Worm (Caenorhabditis elegans) whole organism, midembryonic: ENCODE measurements around the gene asp-17.

ENCODE experiments used
- cog-1 ChIP-seq: sonication (generic microtip); optimal IDR thresholded peaks from 2 replicates; lab custom pipeline; 2016; ENCODE audit warnings: missing genetic modification characterization, missing compliant biosample characterization
- flt-1 ChIP-seq: fragments of 200-800 bp; sonication (Bioruptor generic); IDR thresholded peaks from 2 replicates; pipeline ENCODE4 v1.3.6; 2022; ENCODE audit warnings: missing genetic modification characterization, missing compliant biosample characterization
- ztf-23 ChIP-seq: fragments of 200-800 bp; sonication (Bioruptor generic); IDR thresholded peaks from 2 replicates; pipeline ENCODE4 v1.3.6; 2022; ENCODE audit warnings: missing genetic modification reagents, missing genetic modification characterization, missing compliant biosample characterization
- ztf-29 ChIP-seq: fragments of 200-800 bp; sonication (Bioruptor generic); IDR thresholded peaks from 2 replicates; pipeline ENCODE4 v1.3.6; 2022; ENCODE audit warnings: missing genetic modification reagents, missing genetic modification characterization, missing compliant biosample characterization

DNA sequence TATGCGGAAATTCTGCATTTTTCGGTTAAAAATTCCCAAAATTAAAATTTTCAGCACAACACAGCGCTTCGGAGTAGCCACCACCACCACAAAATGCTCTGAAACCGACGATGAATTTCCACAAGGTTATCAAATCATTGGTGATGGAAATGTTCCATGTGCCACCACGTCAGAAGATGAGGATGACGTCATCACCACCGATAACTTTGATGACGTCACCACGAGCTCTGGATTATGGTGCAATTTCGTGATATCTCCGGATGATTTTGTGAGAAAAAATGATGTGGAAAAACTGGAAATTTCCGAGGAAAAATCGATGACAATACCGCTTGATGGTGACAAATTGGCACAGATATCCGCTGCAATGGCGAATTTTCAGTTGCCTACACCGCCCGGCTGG lies 44.1 kb downstream of the asp-17 start:
- TF ChIP-seq ztf-23 (GFP tag; lab: Robert Waterston, UW) (no peak), flt-1 (GFP tag; lab: Robert Waterston, UW) (no peak), cog-1 (tag; lab: Kevin White, UChicago) (no peak), ztf-29 (no peak)
